Worm (Caenorhabditis elegans) whole organism, young adult: ENCODE data around the gene gly-5.

Source experiments
- B0261.1 ChIP-seq: sonication (generic microtip); optimal IDR thresholded peaks from 2 replicates; lab custom pipeline; 2016; ENCODE audit warnings: mild to moderate bottlenecking, missing genetic modification characterization, moderate library complexity, missing compliant biosample characterization
- C06A6.2 ChIP-seq: fragments of 200-800 bp; sonication (Bioruptor generic); conservative IDR thresholded peaks from 2 replicates; pipeline ENCODE4 v1.3.6; 2022; ENCODE audit warnings: missing genetic modification characterization, missing compliant biosample characterization
- D2030.7 ChIP-seq: fragments of 200-800 bp; sonication (Bioruptor generic); IDR thresholded peaks from 2 replicates; pipeline ENCODE4 v1.3.6; 2022; ENCODE audit warnings: missing genetic modification reagents, missing genetic modification characterization, missing compliant biosample characterization
- F10E7.11 ChIP-seq: sonication (generic microtip); optimal IDR thresholded peaks from 2 replicates; lab custom pipeline; 2017; ENCODE audit warnings: mild to moderate bottlenecking, missing genetic modification characterization, moderate library complexity, missing compliant biosample characterization
- F33H1.4 ChIP-seq: fragments of 200-800 bp; sonication (Bioruptor generic); IDR thresholded peaks from 2 replicates; pipeline ENCODE4 v1.3.6; 2022; ENCODE audit warnings: missing genetic modification reagents, missing genetic modification characterization, missing compliant biosample characterization
- F37B4.10 ChIP-seq: fragments of 200-800 bp; sonication (Bioruptor generic); IDR thresholded peaks from 2 replicates; pipeline ENCODE4 v1.3.6; 2022; ENCODE audit warnings: missing genetic modification characterization, missing compliant biosample characterization
- F49E8.2 ChIP-seq: sonication (generic microtip); optimal IDR thresholded peaks from 3 replicates; lab custom pipeline; 2017; ENCODE audit warnings: missing genetic modification characterization, mild to moderate bottlenecking, missing compliant biosample characterization, antibody characterized with exemption, moderate library complexity; ENCODE audit not compliant: insufficient read depth
- F52B5.7 ChIP-seq: sonication (generic microtip); optimal IDR thresholded peaks from 2 replicates; lab custom pipeline; 2016; ENCODE audit warnings: mild to moderate bottlenecking, missing genetic modification characterization, missing compliant biosample characterization
- T07F8.4 ChIP-seq: sonication (generic microtip); optimal IDR thresholded peaks from 2 replicates; lab custom pipeline; 2016; ENCODE audit warnings: mild to moderate bottlenecking, missing genetic modification characterization, moderate library complexity, missing compliant biosample characterization
- Y53F4B.3 ChIP-seq: fragments of 200-800 bp; sonication (Bioruptor generic); IDR thresholded peaks from 2 replicates; pipeline ENCODE4 v1.3.6; 2022; ENCODE audit warnings: missing genetic modification reagents, missing genetic modification characterization, missing compliant biosample characterization
- Y79H2A.3 ChIP-seq: fragments of 200-800 bp; sonication (Bioruptor generic); conservative IDR thresholded peaks from 2 replicates; pipeline ENCODE4 v1.3.6; 2022; ENCODE audit warnings: missing genetic modification reagents, missing genetic modification characterization, missing compliant biosample characterization
- ZK185.1 ChIP-seq: sonication (generic microtip); optimal IDR thresholded peaks from 2 replicates; lab custom pipeline; 2016; ENCODE audit warnings: mild to moderate bottlenecking, missing genetic modification characterization, missing compliant biosample characterization; ENCODE audit not compliant: poor library complexity, severe bottlenecking
- akir-1 ChIP-seq: fragments of 200-800 bp; sonication (Bioruptor generic); optimal IDR thresholded peaks from 2 replicates; lab custom pipeline; 2018; ENCODE audit warnings: mild to moderate bottlenecking, missing genetic modification characterization, moderate library complexity, missing compliant biosample characterization
- aptf-2 ChIP-seq: fragments of 200-800 bp; sonication (Bioruptor generic); conservative IDR thresholded peaks from 2 replicates; pipeline ENCODE4 v1.3.6; 2022; ENCODE audit warnings: missing genetic modification reagents, missing genetic modification characterization, missing compliant biosample characterization
- attf-5 ChIP-seq: fragments of 200-800 bp; sonication (Bioruptor generic); optimal IDR thresholded peaks from 2 replicates; lab custom pipeline; 2018; ENCODE audit warnings: mild to moderate bottlenecking, missing genetic modification characterization, missing compliant biosample characterization
- cebp-2 ChIP-seq: fragments of 200-800 bp; sonication (Bioruptor generic); IDR thresholded peaks from 2 replicates; pipeline ENCODE4 v1.3.6; 2022; ENCODE audit warnings: missing genetic modification characterization, missing compliant biosample characterization
- ceh-91 ChIP-seq: fragments of 200-800 bp; sonication (Bioruptor generic); IDR thresholded peaks from 2 replicates; pipeline ENCODE4 v1.3.6; 2022; ENCODE audit warnings: missing genetic modification reagents, missing genetic modification characterization, missing compliant biosample characterization
- dpff-1 ChIP-seq: sonication (generic microtip); optimal IDR thresholded peaks from 2 replicates; lab custom pipeline; 2017; ENCODE audit warnings: mild to moderate bottlenecking, missing genetic modification characterization, missing compliant biosample characterization
- ekl-4 ChIP-seq: fragments of 200-800 bp; sonication (Bioruptor generic); IDR thresholded peaks from 2 replicates; pipeline ENCODE4 v1.3.6; 2022; ENCODE audit warnings: missing genetic modification reagents, missing genetic modification characterization, missing compliant biosample characterization
- fkh-3 ChIP-seq: sonication (generic microtip); optimal IDR thresholded peaks from 2 replicates; lab custom pipeline; 2016; ENCODE audit warnings: mild to moderate bottlenecking, missing genetic modification characterization, missing compliant biosample characterization
- gei-17 ChIP-seq: fragments of 200-800 bp; sonication (Bioruptor generic); optimal IDR thresholded peaks from 2 replicates; lab custom pipeline; 2018; ENCODE audit warnings: mild to moderate bottlenecking, missing genetic modification characterization, missing compliant biosample characterization
- him-1 ChIP-seq: sonication (generic microtip); optimal IDR thresholded peaks from 2 replicates; lab custom pipeline; 2016; ENCODE audit warnings: missing genotype, missing genetic modification reagents, missing genetic modification characterization, missing compliant biosample characterization
- hmg-20 ChIP-seq: fragments of 200-800 bp; sonication (Bioruptor generic); IDR thresholded peaks from 2 replicates; pipeline ENCODE4 v1.3.6; 2022; ENCODE audit warnings: missing genetic modification reagents, missing genetic modification characterization, missing compliant biosample characterization
- hrde-1 ChIP-seq: sonication (generic microtip); optimal IDR thresholded peaks from 2 replicates; lab custom pipeline; 2016; ENCODE audit warnings: missing genetic modification characterization, mild to moderate bottlenecking, missing compliant biosample characterization, moderate library complexity, missing genotype, missing genetic modification reagents, borderline replicate concordance
- hsf-1 ChIP-seq: fragments of 200-800 bp; sonication (Bioruptor generic); IDR thresholded peaks from 2 replicates; pipeline ENCODE4 v1.3.6; 2022; ENCODE audit warnings: missing genetic modification reagents, missing genetic modification characterization, missing compliant biosample characterization
- let-526 ChIP-seq: fragments of 200-800 bp; sonication (Bioruptor generic); IDR thresholded peaks from 2 replicates; pipeline ENCODE4 v1.3.6; 2022; ENCODE audit warnings: missing genetic modification reagents, missing genetic modification characterization, missing compliant biosample characterization
- let-607 ChIP-seq, 2 experiments: fragments of 200-800 bp in 1 of 2; sonication (Bioruptor generic) in 1 of 2; sonication (generic microtip) in 1 of 2; optimal IDR thresholded peaks; 2 replicates each; lab custom pipeline; 2016 to 2018; ENCODE audit warnings: mild to moderate bottlenecking in 2 of 2, missing compliant biosample characterization in 2 of 2, missing genetic modification characterization in 2 of 2, moderate library complexity in 2 of 2, missing genotype in 1 of 2
- lin-54 ChIP-seq: fragments of 200-800 bp; sonication (Bioruptor generic); optimal IDR thresholded peaks from 2 replicates; lab custom pipeline; 2018; ENCODE audit warnings: mild to moderate bottlenecking, missing genetic modification characterization, missing compliant biosample characterization
- lir-1 ChIP-seq: fragments of 200-800 bp; sonication (Bioruptor generic); conservative IDR thresholded peaks from 2 replicates; pipeline ENCODE4 v1.3.6; 2022; ENCODE audit warnings: missing genetic modification reagents, missing genetic modification characterization, missing compliant biosample characterization
- lsl-1 ChIP-seq: fragments of 200-800 bp; sonication (Bioruptor generic); optimal IDR thresholded peaks from 2 replicates; lab custom pipeline; 2018; ENCODE audit warnings: mild to moderate bottlenecking, missing genetic modification characterization, moderate library complexity, missing compliant biosample characterization
- lsy-27 ChIP-seq: sonication (generic microtip); optimal IDR thresholded peaks from 2 replicates; lab custom pipeline; 2017; ENCODE audit warnings: missing genetic modification characterization, mild to moderate bottlenecking, missing compliant biosample characterization, antibody characterized with exemption, missing genotype, borderline replicate concordance; ENCODE audit not compliant: insufficient read depth
- madf-10 ChIP-seq: sonication (generic microtip); optimal IDR thresholded peaks from 2 replicates; lab custom pipeline; 2016; ENCODE audit warnings: mild to moderate bottlenecking, missing genetic modification characterization, missing compliant biosample characterization
- madf-3 ChIP-seq: fragments of 200-800 bp; sonication (Bioruptor generic); IDR thresholded peaks from 2 replicates; pipeline ENCODE4 v1.3.6; 2022; ENCODE audit warnings: missing genetic modification reagents, missing genetic modification characterization, missing compliant biosample characterization
- madf-6 ChIP-seq: fragments of 200-800 bp; sonication (Bioruptor generic); IDR thresholded peaks from 2 replicates; pipeline ENCODE4 v1.3.6; 2022; ENCODE audit warnings: missing genetic modification reagents, missing genetic modification characterization, missing compliant biosample characterization
- mxl-1 ChIP-seq: sonication (generic microtip); optimal IDR thresholded peaks from 2 replicates; lab custom pipeline; 2016; ENCODE audit warnings: missing genetic modification characterization, missing compliant biosample characterization
- nhr-179 ChIP-seq: sonication (generic microtip); optimal IDR thresholded peaks from 2 replicates; lab custom pipeline; 2016; ENCODE audit warnings: mild to moderate bottlenecking, missing genetic modification characterization, missing compliant biosample characterization
- nhr-80 ChIP-seq: sonication (generic microtip); optimal IDR thresholded peaks from 2 replicates; lab custom pipeline; 2016; ENCODE audit warnings: missing genetic modification characterization, missing compliant biosample characterization
- repo-1 ChIP-seq: sonication (generic microtip); optimal IDR thresholded peaks from 2 replicates; lab custom pipeline; 2017; ENCODE audit warnings: mild to moderate bottlenecking, missing genetic modification characterization, missing compliant biosample characterization
- rpc-1 ChIP-seq, 2 experiments: fragments of 150-350 bp in 1 of 2; sonication (generic microtip) in 1 of 2; optimal IDR thresholded peaks; 2 replicates each; lab custom pipeline; 2014 to 2018; ENCODE audit warnings: missing biosample characterization in 1 of 2, missing genetic modification characterization in 1 of 2, missing genetic modification reagents in 1 of 2, missing genotype in 1 of 2
- snpc-1.3 ChIP-seq: sonication (generic microtip); optimal IDR thresholded peaks from 2 replicates; lab custom pipeline; 2017; ENCODE audit warnings: missing genetic modification characterization, mild to moderate bottlenecking, missing compliant biosample characterization, antibody characterized with exemption, moderate library complexity, missing genotype, missing genetic modification reagents; ENCODE audit not compliant: insufficient read depth
- sptf-2 ChIP-seq: fragments of 200-800 bp; sonication (Bioruptor generic); optimal IDR thresholded peaks from 2 replicates; lab custom pipeline; 2018; ENCODE audit warnings: mild to moderate bottlenecking, missing genetic modification characterization, missing compliant biosample characterization
- tbp1 ChIP-seq: fragments of 200-800 bp; sonication (Bioruptor generic); optimal IDR thresholded peaks from 2 replicates; lab custom pipeline; 2018; ENCODE audit warnings: mild to moderate bottlenecking, missing genetic modification characterization, missing compliant biosample characterization
- unc-62 ChIP-seq: fragments of 150-350 bp; optimal IDR thresholded peaks from 2 replicates; lab custom pipeline; 2014; ENCODE audit warnings: missing biosample characterization, missing genetic modification reagents, missing genetic modification characterization
- xnd-1 ChIP-seq: sonication (generic microtip); optimal IDR thresholded peaks from 2 replicates; lab custom pipeline; 2016; ENCODE audit warnings: missing genotype, missing genetic modification reagents, missing genetic modification characterization, missing compliant biosample characterization
- zim-3 ChIP-seq: sonication (generic microtip); optimal IDR thresholded peaks from 2 replicates; lab custom pipeline; 2017; ENCODE audit warnings: mild to moderate bottlenecking, missing genetic modification characterization, moderate library complexity, missing compliant biosample characterization
- ztf-22 ChIP-seq: fragments of 200-800 bp; sonication (Bioruptor generic); optimal IDR thresholded peaks from 2 replicates; lab custom pipeline; 2018; ENCODE audit warnings: mild to moderate bottlenecking, missing genetic modification characterization, moderate library complexity, missing compliant biosample characterization
- ztf-25 ChIP-seq: fragments of 200-800 bp; sonication (Bioruptor generic); IDR thresholded peaks from 2 replicates; pipeline ENCODE4 v1.3.6; 2022; ENCODE audit warnings: missing genetic modification reagents, missing genetic modification characterization, missing compliant biosample characterization
- ztf-3 ChIP-seq: fragments of 200-800 bp; sonication (Bioruptor generic); optimal IDR thresholded peaks from 2 replicates; lab custom pipeline; 2018; ENCODE audit warnings: mild to moderate bottlenecking, missing genetic modification characterization, missing compliant biosample characterization

gly-5 gene

ce11 chrIII:13169464-13169966 is 17.7 kb upstream of the gly-5 start, which contains the start of the genes snpc-1.2 and Y39E4B.5:
Gene snpc-1.2, minus strand, starts transcription at chrIII:13169541.
Gene Y39E4B.5, plus strand, starts transcription at chrIII:13169916.
- TF ChIP-seq ztf-25 (GFP tag; lab: Robert Waterston, UW) (no peak), ceh-91 (0 out of 2 replicates have a peak, but pooled peaks have one; percentile 14), ekl-4 (GFP tag; lab: Robert Waterston, UW) (no peak), lir-1 (GFP tag; lab: Robert Waterston, UW) (no peak), zim-3 (no peak), tbp1 (GFP tag; lab: Kevin White, UChicago) (no peak), F49E8.2 (no peak), sptf-2 (GFP tag; lab: Kevin White, UChicago) (no peak), madf-10 (tag; lab: Kevin White, UChicago) (no peak), ztf-22 (GFP tag; lab: Kevin White, UChicago) (no peak), lsl-1 (GFP tag; lab: Kevin White, UChicago) (peak; percentile 44), D2030.7 (GFP tag; lab: Robert Waterston, UW) (peak; percentile 46; the same call in 1 of the 2 replicates), hrde-1 (no peak), ztf-3 (no peak), F52B5.7 (tag; lab: Kevin White, UChicago) (no peak), hmg-20 (no peak), unc-62 (no peak), nhr-179 (tag; lab: Kevin White, UChicago) (no peak), let-607 (tag; optimal IDR thresholded peaks at IDR 0.05; lab: Kevin White, UChicago) (no peak), C06A6.2 (GFP tag; lab: Robert Waterston, UW) (no peak), F37B4.10 (GFP tag; lab: Robert Waterston, UW) (no peak), hsf-1 (GFP tag; lab: Robert Waterston, UW) (no peak), ZK185.1 (no peak), aptf-2 (GFP tag; lab: Robert Waterston, UW) (no peak), fkh-3 (no peak), madf-3 (GFP tag; lab: Robert Waterston, UW) (no peak), repo-1 (tag; lab: Kevin White, UChicago) (no peak), dpff-1 (no peak), him-1 (tag; lab: Kevin White, UChicago) (no peak), F33H1.4 (GFP tag; lab: Robert Waterston, UW) (peak; percentile 76), rpc-1 (optimal IDR thresholded peaks at IDR 0.05; lab: Kevin White, UChicago) (no peak), rpc-1 (tag; optimal IDR thresholded peaks at IDR 0.05; lab: Kevin White, UChicago) (no peak), nhr-80 (no peak), cebp-2 (GFP tag; lab: Robert Waterston, UW) (no peak), akir-1 (no peak), lin-54 (peak; percentile 7), snpc-1.3 (tag; lab: Kevin White, UChicago) (peak; percentile 23), madf-6 (peak; percentile 40; the same call in 1 of the 2 replicates), F10E7.11 (tag; lab: Kevin White, UChicago) (no peak), attf-5 (no peak), let-526 (GFP tag; lab: Robert Waterston, UW) (no peak), T07F8.4 (tag; lab: Kevin White, UChicago) (no peak), lsy-27 (no peak), Y53F4B.3 (GFP tag; lab: Robert Waterston, UW) (no peak), xnd-1 (tag; lab: Kevin White, UChicago) (peak; percentile 12), B0261.1 (tag; lab: Kevin White, UChicago) (no peak), Y79H2A.3 (GFP tag; lab: Robert Waterston, UW) (no peak), gei-17 (GFP tag; lab: Kevin White, UChicago) (no peak), mxl-1 (tag; lab: Kevin White, UChicago) (no peak)
